Worm (Caenorhabditis elegans): ENCODE measurements around the gene osm-1.

DNA sequence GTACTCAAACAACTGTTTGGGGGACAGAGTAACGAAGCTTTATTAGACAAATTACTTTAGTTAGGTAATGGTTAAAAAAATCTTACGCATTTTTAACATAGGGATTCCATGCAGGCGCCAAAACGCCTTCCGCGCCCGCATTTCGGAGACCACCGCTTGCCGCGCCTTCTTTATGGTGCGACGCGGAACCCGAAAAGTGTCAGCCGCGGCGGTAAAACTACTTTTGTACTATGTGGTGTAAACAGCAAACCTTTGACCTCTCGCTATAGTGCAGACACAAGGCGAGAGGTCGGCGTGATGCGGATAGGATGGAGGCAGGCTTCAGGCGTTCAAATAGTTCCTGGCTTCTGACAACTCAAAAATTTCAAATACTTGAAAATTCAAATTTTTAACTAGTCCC is 34.8 kb downstream of the osm-1 start:
- no peak for TF ChIP-seq ZK546.5 (tag; optimal IDR thresholded peaks at IDR 0.05)
- no peak for TF ChIP-seq Y75B8A.6 (GFP tag; IDR thresholded peaks at IDR 0.05)
- TF ChIP-seq mep-1 (tag; optimal IDR thresholded peaks at IDR 0.05), result no peak
- no peak for TF ChIP-seq lin-39 (tag; optimal IDR thresholded peaks at IDR 0.05)
- no peak for TF ChIP-seq jun-1 (tag; optimal IDR thresholded peaks at IDR 0.05)
- TF ChIP-seq ztf-11 (tag; optimal IDR thresholded peaks at IDR 0.05), result no peak
- TF ChIP-seq snpc-4 (tag; optimal IDR thresholded peaks at IDR 0.05), result no peak
